Fruit fly (Drosophila melanogaster) whole organism, embryonic: Measurements from ENCODE around the gene Act87E.

Source experiments
- Adf1 ChIP-seq: fragments of 200-800 bp; sonication (Bioruptor generic); IDR thresholded peaks from 2 replicates; pipeline ENCODE4 v1.3.6; 2022; ENCODE audit warnings: missing biosample characterization, missing genetic modification characterization
- B-H1 ChIP-seq: fragments of 200-800 bp; sonication (Bioruptor generic); IDR thresholded peaks from 3 replicates; pipeline ENCODE4 v1.3.6; 2022; ENCODE audit warnings: missing biosample characterization, missing genetic modification characterization
- Blimp-1 ChIP-seq: fragments of 200-800 bp; sonication (Bioruptor generic); optimal IDR thresholded peaks from 3 replicates; lab custom pipeline; 2018; ENCODE audit warnings: missing biosample characterization, missing genetic modification characterization, mild to moderate bottlenecking, moderate library complexity, missing genetic modification reagents
- CG10979 ChIP-seq: fragments of 200-800 bp; sonication (Bioruptor generic); optimal IDR thresholded peaks from 2 replicates; lab custom pipeline; 2018; ENCODE audit warnings: missing biosample characterization, mild to moderate bottlenecking, missing genetic modification characterization, moderate library complexity
- CG11398 ChIP-seq: fragments of 200-800 bp; sonication (Bioruptor generic); optimal IDR thresholded peaks from 2 replicates; lab custom pipeline; 2016; ENCODE audit warnings: missing biosample characterization, missing genetic modification characterization
- CG11723 ChIP-seq: fragments of 200-800 bp; sonication (Bioruptor generic); optimal IDR thresholded peaks from 2 replicates; lab custom pipeline; 2017; ENCODE audit warnings: missing biosample characterization, mild to moderate bottlenecking, missing genetic modification characterization
- CG12299 ChIP-seq: fragments of 200-800 bp; sonication (Bioruptor generic); optimal IDR thresholded peaks from 2 replicates; lab custom pipeline; 2018; ENCODE audit warnings: missing biosample characterization, mild to moderate bottlenecking, missing genetic modification characterization
- CG12942 ChIP-seq: fragments of 200-800 bp; sonication (Bioruptor generic); optimal IDR thresholded peaks from 3 replicates; lab custom pipeline; 2016; ENCODE audit warnings: missing biosample characterization, missing genetic modification characterization
- CG14050 ChIP-seq: fragments of 200-800 bp; sonication (Bioruptor generic); IDR thresholded peaks from 3 replicates; pipeline ENCODE4 v1.3.6; 2022; ENCODE audit warnings: missing biosample characterization, missing genetic modification characterization
- CG15269 ChIP-seq: fragments of 200-800 bp; sonication (Bioruptor generic); optimal IDR thresholded peaks from 2 replicates; lab custom pipeline; 2018; ENCODE audit warnings: missing biosample characterization, mild to moderate bottlenecking, missing genetic modification characterization, moderate library complexity
- CG15601 ChIP-seq: fragments of 200-800 bp; sonication (Bioruptor generic); optimal IDR thresholded peaks from 3 replicates; lab custom pipeline; 2019; ENCODE audit warnings: missing biosample characterization, mild to moderate bottlenecking, missing genetic modification characterization, moderate library complexity
- CG3407 ChIP-seq: fragments of 200-800 bp; sonication (Bioruptor generic); optimal IDR thresholded peaks from 2 replicates; lab custom pipeline; 2018; ENCODE audit warnings: missing biosample characterization, mild to moderate bottlenecking, missing genetic modification characterization
- CG34224 ChIP-seq: fragments of 200-800 bp; sonication (Bioruptor generic); IDR thresholded peaks from 3 replicates; pipeline ENCODE4 v1.3.6; 2022; ENCODE audit warnings: missing biosample characterization, missing genetic modification characterization; ENCODE audit not compliant: partially characterized antibody
- CG3726 ChIP-seq: fragments of 200-800 bp; sonication (Bioruptor generic); IDR thresholded peaks from 3 replicates; pipeline ENCODE4, ENCODE4 v1.3.6; 2022; ENCODE audit warnings: missing biosample characterization, missing genetic modification characterization
- CG3995 ChIP-seq: fragments of 200-800 bp; sonication (Bioruptor generic); optimal IDR thresholded peaks from 3 replicates; lab custom pipeline; 2016; ENCODE audit warnings: missing biosample characterization, missing genetic modification characterization
- CG43689 ChIP-seq: fragments of 200-800 bp; sonication (Bioruptor generic); IDR thresholded peaks from 2 replicates; pipeline ENCODE4 v1.3.6; 2022; ENCODE audit warnings: missing biosample characterization, missing genetic modification characterization
- CG4730 ChIP-seq: fragments of 200-800 bp; sonication (Bioruptor generic); IDR thresholded peaks from 2 replicates; pipeline ENCODE4 v1.3.6; 2022; ENCODE audit warnings: missing biosample characterization, missing genetic modification characterization
- CG5180 ChIP-seq: fragments of 200-800 bp; sonication (Bioruptor generic); optimal IDR thresholded peaks from 3 replicates; lab custom pipeline; 2017; ENCODE audit warnings: missing biosample characterization, missing genetic modification characterization, mild to moderate bottlenecking, moderate library complexity, missing genetic modification reagents
- CG6854 ChIP-seq: fragments of 200-800 bp; sonication (Bioruptor generic); optimal IDR thresholded peaks from 3 replicates; lab custom pipeline; 2017; ENCODE audit warnings: missing biosample characterization, mild to moderate bottlenecking, missing genetic modification characterization
- CG9215 ChIP-seq: fragments of 200-800 bp; sonication (Bioruptor generic); IDR thresholded peaks from 2 replicates; pipeline ENCODE4 v1.3.6; 2022; ENCODE audit warnings: missing biosample characterization, missing genetic modification characterization
- CG9727 ChIP-seq: fragments of 200-800 bp; sonication (Bioruptor generic); optimal IDR thresholded peaks from 3 replicates; lab custom pipeline; 2017; ENCODE audit warnings: missing biosample characterization, mild to moderate bottlenecking, missing genetic modification characterization
- Deaf1 ChIP-seq: fragments of 200-800 bp; optimal IDR thresholded peaks from 3 replicates; lab custom pipeline; 2019; ENCODE audit warnings: missing biosample characterization, mild to moderate bottlenecking, missing genetic modification characterization, moderate library complexity
- E2f2 ChIP-seq: fragments of 200-800 bp; sonication (Bioruptor generic); IDR thresholded peaks from 2 replicates; pipeline ENCODE4 v1.3.6; 2022; ENCODE audit warnings: missing biosample characterization, missing genetic modification characterization
- Gsc ChIP-seq: fragments of 200-800 bp; sonication (Bioruptor generic); IDR thresholded peaks from 2 replicates; pipeline ENCODE4 v1.3.6; 2022; ENCODE audit warnings: missing biosample characterization, missing genetic modification characterization
- Hand ChIP-seq: fragments of 200-800 bp; sonication (Bioruptor generic); optimal IDR thresholded peaks from 2 replicates; lab custom pipeline; 2017; ENCODE audit warnings: mild to moderate bottlenecking, missing biosample characterization, missing genetic modification reagents, missing genetic modification characterization
- Nf-YC ChIP-seq: fragments of 200-800 bp; optimal IDR thresholded peaks from 3 replicates; lab custom pipeline; 2019; ENCODE audit warnings: missing biosample characterization, mild to moderate bottlenecking, missing genetic modification characterization, moderate library complexity
- NfI ChIP-seq: fragments of 200-800 bp; sonication (Bioruptor generic); optimal IDR thresholded peaks from 3 replicates; lab custom pipeline; 2018; ENCODE audit warnings: missing biosample characterization, mild to moderate bottlenecking, missing genetic modification characterization, moderate library complexity
- PHDP ChIP-seq: fragments of 200-800 bp; sonication (Bioruptor generic); optimal IDR thresholded peaks from 3 replicates; lab custom pipeline; 2018; ENCODE audit warnings: missing biosample characterization, mild to moderate bottlenecking, missing genetic modification characterization, moderate library complexity
- Six4 ChIP-seq: fragments of 200-800 bp; sonication (Bioruptor generic); optimal IDR thresholded peaks from 2 replicates; lab custom pipeline; 2016; ENCODE audit warnings: missing biosample characterization, missing genetic modification characterization
- Sox102F ChIP-seq: fragments of 200-800 bp; sonication (Bioruptor generic); optimal IDR thresholded peaks from 2 replicates; lab custom pipeline; 2018; ENCODE audit warnings: missing biosample characterization, mild to moderate bottlenecking, missing genetic modification characterization, moderate library complexity
- Ssrp ChIP-seq: fragments of 200-800 bp; sonication (Bioruptor generic); optimal IDR thresholded peaks from 2 replicates; lab custom pipeline; 2018; ENCODE audit warnings: missing biosample characterization, mild to moderate bottlenecking, missing genetic modification characterization, moderate library complexity
- Trl ChIP-seq, 3 experiments: fragments of >200 bp in 2 of 3; fragments of 200-800 bp in 1 of 3; sonication (Bioruptor generic) in 1 of 3; optimal IDR thresholded peaks; 2 replicates in 1 of 3; 3 replicates in 2 of 3; lab custom pipeline; 2016 to 2017; ENCODE audit warnings: missing biosample characterization in 1 of 3, missing genetic modification characterization in 1 of 3
- bsh ChIP-seq, 2 experiments: fragments of 200-800 bp; sonication (Bioruptor generic); optimal IDR thresholded peaks; 2 replicates each; lab custom pipeline; 2017 to 2018; ENCODE audit warnings: mild to moderate bottlenecking in 2 of 2, missing biosample characterization in 2 of 2, missing genetic modification characterization in 2 of 2, moderate library complexity in 1 of 2
- crol ChIP-seq: fragments of 200-800 bp; sonication (Bioruptor generic); IDR thresholded peaks from 2 replicates; pipeline ENCODE4 v1.3.6; 2022; ENCODE audit warnings: missing biosample characterization, missing genetic modification characterization
- ems ChIP-seq: fragments of 200-800 bp; sonication (Bioruptor generic); optimal IDR thresholded peaks from 3 replicates; lab custom pipeline; 2016; ENCODE audit warnings: missing biosample characterization, missing genetic modification characterization
- esg ChIP-seq: fragments of 200-800 bp; sonication (Bioruptor generic); conservative IDR thresholded peaks from 2 replicates; pipeline ENCODE4 v1.3.6; 2022; ENCODE audit warnings: missing biosample characterization, missing genetic modification characterization
- fd64A ChIP-seq: fragments of 200-800 bp; sonication (Bioruptor generic); optimal IDR thresholded peaks from 3 replicates; lab custom pipeline; 2018; ENCODE audit warnings: missing biosample characterization, mild to moderate bottlenecking, missing genetic modification characterization
- gce ChIP-seq: fragments of 200-800 bp; sonication (Bioruptor generic); IDR thresholded peaks from 3 replicates; pipeline ENCODE4 v1.3.6; 2022; ENCODE audit warnings: missing biosample characterization, missing genetic modification characterization
- gfzf ChIP-seq: fragments of 200-800 bp; sonication (Bioruptor generic); optimal IDR thresholded peaks from 2 replicates; lab custom pipeline; 2016; ENCODE audit warnings: missing biosample characterization, mild to moderate bottlenecking, missing genetic modification characterization, moderate library complexity
- mam ChIP-seq: fragments of 200-800 bp; sonication (Bioruptor generic); optimal IDR thresholded peaks from 3 replicates; lab custom pipeline; 2016; ENCODE audit warnings: missing biosample characterization, missing genetic modification characterization
- pfk ChIP-seq: fragments of 200-800 bp; sonication (Bioruptor generic); optimal IDR thresholded peaks from 2 replicates; lab custom pipeline; 2018; ENCODE audit warnings: missing biosample characterization, mild to moderate bottlenecking, missing genetic modification characterization, moderate library complexity
- pho ChIP-seq: fragments of 200-800 bp; sonication (Bioruptor generic); optimal IDR thresholded peaks from 2 replicates; lab custom pipeline; 2016; ENCODE audit warnings: missing biosample characterization, missing genetic modification characterization
- repo ChIP-seq: fragments of 200-800 bp; sonication (Bioruptor generic); optimal IDR thresholded peaks from 2 replicates; lab custom pipeline; 2016; ENCODE audit warnings: missing biosample characterization, missing genetic modification characterization
- ro ChIP-seq: fragments of 200-800 bp; sonication (Bioruptor generic); IDR thresholded peaks from 2 replicates; pipeline ENCODE4 v1.3.6; 2022; ENCODE audit warnings: missing biosample characterization, missing genetic modification characterization
- sd ChIP-seq: fragments of 200-800 bp; sonication (Bioruptor generic); optimal IDR thresholded peaks from 3 replicates; lab custom pipeline; 2018; ENCODE audit warnings: missing biosample characterization, mild to moderate bottlenecking, missing genetic modification characterization, moderate library complexity
- sens ChIP-seq: fragments of 200-800 bp; sonication (Bioruptor generic); peaks from one replicate; lab custom pipeline; 2016; ENCODE audit warnings: missing biosample characterization, missing genetic modification characterization
- shn ChIP-seq: fragments of 200-800 bp; sonication (Bioruptor generic); optimal IDR thresholded peaks from 3 replicates; lab custom pipeline; 2016; ENCODE audit warnings: missing biosample characterization, missing genetic modification characterization
- sim ChIP-seq: fragments of 200-800 bp; sonication (Bioruptor generic); IDR thresholded peaks from 2 replicates; pipeline ENCODE4 v1.3.6; 2022; ENCODE audit warnings: missing biosample characterization, missing genetic modification characterization
- slbo ChIP-seq: fragments of 200-800 bp; sonication (Bioruptor generic); IDR thresholded peaks from 2 replicates; pipeline ENCODE4 v1.3.6; 2022; ENCODE audit warnings: missing biosample characterization, missing genetic modification characterization
- wek ChIP-seq: fragments of 200-800 bp; sonication (Bioruptor generic); optimal IDR thresholded peaks from 3 replicates; lab custom pipeline; 2018; ENCODE audit warnings: missing biosample characterization, mild to moderate bottlenecking, missing genetic modification characterization, moderate library complexity

Gene Act87E

dm6 chr3R:13452851-13453255 lies 27.1 kb downstream of the Act87E start (continued):
- TF ChIP-seq B-H1 (GFP tag; lab: Robert Waterston, UW), result no peak; the same call in 2 of the 3 replicates
- TF ChIP-seq CG6854 (GFP tag; lab: Kevin White, UChicago), result peak; percentile 74
- TF ChIP-seq Six4 (GFP tag; lab: Kevin White, UChicago), result peak; percentile 71
- peak; percentile 73 for TF ChIP-seq pho
- TF ChIP-seq crol (GFP tag; lab: Robert Waterston, UW), result no peak
- TF ChIP-seq CG3407 (GFP tag; lab: Kevin White, UChicago), result peak; percentile 58
- TF ChIP-seq mam (GFP tag; lab: Kevin White, UChicago), result peak; percentile 68
- peak; percentile 82 for TF ChIP-seq CG15269 (tag; lab: Kevin White, UChicago)
- no peak for TF ChIP-seq fd64A (GFP tag; lab: Kevin White, UChicago)
- TF ChIP-seq gce (GFP tag; lab: Robert Waterston, UW), result 0 out of 3 replicates have a peak, but pooled peaks have one; percentile 12
- peak; percentile 21 for TF ChIP-seq CG12299
- TF ChIP-seq CG12942 (GFP tag; lab: Kevin White, UChicago), result peak; percentile 62
- TF ChIP-seq repo (GFP tag; lab: Kevin White, UChicago), result no peak
- peak; percentile 59 for TF ChIP-seq Nf-YC
- TF ChIP-seq E2f2 (GFP tag; lab: Robert Waterston, UW), result peak; percentile 37; the same call in 1 of the 2 replicates
- TF ChIP-seq Deaf1 (tag; lab: Kevin White, UChicago), result peak; percentile 61
- TF ChIP-seq ems (GFP tag; lab: Kevin White, UChicago), result peak; percentile 42
- peak; percentile 41 for TF ChIP-seq Hand (GFP tag; lab: Kevin White, UChicago)
- peak; percentile 65 for TF ChIP-seq esg
- peak; percentile 46 for TF ChIP-seq CG5180 (GFP tag; lab: Kevin White, UChicago)
- no peak for TF ChIP-seq wek (GFP tag; lab: Kevin White, UChicago)
- peak; percentile 37 for TF ChIP-seq shn (GFP tag; lab: Kevin White, UChicago)
- no peak for TF ChIP-seq CG34224 (GFP tag; lab: Robert Waterston, UW)
- peak; percentile 34 for TF ChIP-seq CG3995 (GFP tag; lab: Kevin White, UChicago)
- TF ChIP-seq CG11398, result no peak
- TF ChIP-seq CG9215 (GFP tag; lab: Robert Waterston, UW), result peak; percentile 75
- TF ChIP-seq CG14050 (GFP tag; lab: Robert Waterston, UW), result peak; percentile 42
- TF ChIP-seq PHDP (tag; lab: Kevin White, UChicago), result peak; percentile 83
- TF ChIP-seq pfk (GFP tag; lab: Kevin White, UChicago), result no peak
- no peak for TF ChIP-seq gfzf (GFP tag; lab: Kevin White, UChicago)
- peak; percentile 71 for TF ChIP-seq CG11723
- TF ChIP-seq Sox102F (GFP tag; lab: Kevin White, UChicago), result peak; percentile 85
- peak; percentile 4 for TF ChIP-seq sd (tag; lab: Kevin White, UChicago)
- peak; percentile 86 for TF ChIP-seq CG10979 (tag; lab: Kevin White, UChicago)
- TF ChIP-seq CG4730, result peak; percentile 47; the same call in 1 of the 2 replicates
- peak; percentile 14; the same call in 1 of the 2 replicates for TF ChIP-seq Adf1 (GFP tag; lab: Robert Waterston, UW)
- 0 out of 2 replicates have a peak, but pooled peaks have one; percentile 20 for TF ChIP-seq Gsc (GFP tag; lab: Robert Waterston, UW)
- peak; percentile 70 to 76 for TF ChIP-seq bsh (GFP tag; optimal IDR thresholded peaks at IDR 0.05; lab: Kevin White, UChicago)
- TF ChIP-seq CG15601 (tag; lab: Kevin White, UChicago), result peak; percentile 77
- TF ChIP-seq Trl (optimal IDR thresholded peaks at IDR 0.05; lab: Kevin White, UChicago), result no peak
- peak; percentile 50 for TF ChIP-seq Trl (GFP tag; optimal IDR thresholded peaks at IDR 0.05; lab: Kevin White, UChicago)
- TF ChIP-seq slbo (GFP tag; lab: Robert Waterston, UW), result peak; percentile 68
- no peak for TF ChIP-seq CG43689
- peak; percentile 78 for TF ChIP-seq Ssrp
- TF ChIP-seq NfI, result peak; percentile 67
- TF ChIP-seq sim (GFP tag; lab: Robert Waterston, UW), result 0 out of 2 replicates have a peak, but pooled peaks have one; percentile 13
- peak; percentile 94 for TF ChIP-seq sens (GFP tag; lab: Kevin White, UChicago)
- 0 out of 3 replicates have a peak, but pooled peaks have one; percentile 27 for TF ChIP-seq CG3726 (GFP tag; lab: Robert Waterston, UW)
- peak; percentile 88 for TF ChIP-seq CG9727
- no peak for TF ChIP-seq ro (GFP tag; lab: Robert Waterston, UW)
- TF ChIP-seq Blimp-1 (GFP tag; lab: Kevin White, UChicago), result peak; percentile 77
